Worm (Caenorhabditis elegans) whole organism, young adult: ENCODE results near the gene klp-20.

Experiments
- B0261.1 ChIP-seq: sonication (generic microtip); optimal IDR thresholded peaks from 2 replicates; lab custom pipeline; 2016; ENCODE audit warnings: mild to moderate bottlenecking, missing genetic modification characterization, moderate library complexity, missing compliant biosample characterization
- B0336.3 ChIP-seq: fragments of 200-800 bp; sonication (Bioruptor generic); IDR thresholded peaks from 2 replicates; pipeline ENCODE4 v1.3.6; 2022; ENCODE audit warnings: missing genetic modification characterization, missing compliant biosample characterization
- F10E7.11 ChIP-seq: sonication (generic microtip); optimal IDR thresholded peaks from 2 replicates; lab custom pipeline; 2017; ENCODE audit warnings: mild to moderate bottlenecking, missing genetic modification characterization, moderate library complexity, missing compliant biosample characterization
- F39B2.1 ChIP-seq: fragments of 200-800 bp; sonication (Bioruptor generic); IDR thresholded peaks from 2 replicates; pipeline ENCODE4 v1.3.6; 2022; ENCODE audit warnings: missing genetic modification reagents, missing genetic modification characterization, missing compliant biosample characterization
- T26A5.8 ChIP-seq: sonication (generic microtip); optimal IDR thresholded peaks from 2 replicates; lab custom pipeline; 2016; ENCODE audit warnings: missing genetic modification characterization, missing compliant biosample characterization
- Y53G8AR.9 ChIP-seq: fragments of 200-800 bp; sonication (Bioruptor generic); conservative IDR thresholded peaks from 2 replicates; pipeline ENCODE4 v1.3.6; 2022; ENCODE audit warnings: missing genetic modification reagents, missing genetic modification characterization, missing compliant biosample characterization
- Y95B8A.8 ChIP-seq: fragments of 200-800 bp; sonication (Bioruptor generic); IDR thresholded peaks from 2 replicates; pipeline ENCODE4 v1.3.6; 2022; ENCODE audit warnings: missing genetic modification reagents, missing genetic modification characterization, missing compliant biosample characterization
- ZK185.1 ChIP-seq: sonication (generic microtip); optimal IDR thresholded peaks from 2 replicates; lab custom pipeline; 2016; ENCODE audit warnings: mild to moderate bottlenecking, missing genetic modification characterization, missing compliant biosample characterization; ENCODE audit not compliant: poor library complexity, severe bottlenecking
- athp-1 ChIP-seq: sonication (generic microtip); optimal IDR thresholded peaks from 2 replicates; lab custom pipeline; 2017; ENCODE audit warnings: mild to moderate bottlenecking, missing genetic modification characterization, missing compliant biosample characterization
- attf-6 ChIP-seq: fragments of 200-800 bp; sonication (Bioruptor generic); IDR thresholded peaks from 2 replicates; pipeline ENCODE4 v1.3.6; 2022; ENCODE audit warnings: missing genetic modification reagents, missing genetic modification characterization, missing compliant biosample characterization
- cebp-1 ChIP-seq, 2 experiments: fragments of 200-800 bp in 1 of 2; sonication (Bioruptor generic) in 1 of 2; sonication (generic microtip) in 1 of 2; IDR thresholded peaks in 1 of 2; optimal IDR thresholded peaks in 1 of 2; 2 replicates each; pipeline versions ENCODE4 v1.3.6 to Lab custom; 2017 to 2022; ENCODE audit warnings: missing compliant biosample characterization in 2 of 2, missing genetic modification characterization in 2 of 2, mild to moderate bottlenecking in 1 of 2, missing genetic modification reagents in 1 of 2, moderate library complexity in 1 of 2
- ceh-100 ChIP-seq: fragments of 200-800 bp; sonication (Bioruptor generic); IDR thresholded peaks from 2 replicates; pipeline ENCODE4 v1.3.6; 2022; ENCODE audit warnings: missing genetic modification reagents, missing genetic modification characterization, missing compliant biosample characterization
- ceh-27 ChIP-seq: fragments of 200-800 bp; sonication (Bioruptor generic); optimal IDR thresholded peaks from 2 replicates; lab custom pipeline; 2018; ENCODE audit warnings: mild to moderate bottlenecking, missing genetic modification characterization, moderate library complexity, missing compliant biosample characterization
- die-1 ChIP-seq: sonication (generic microtip); optimal IDR thresholded peaks from 2 replicates; lab custom pipeline; 2016; ENCODE audit warnings: missing genotype, mild to moderate bottlenecking, missing genetic modification characterization, missing compliant biosample characterization
- dpl-1 ChIP-seq: fragments of 150-350 bp; optimal IDR thresholded peaks from 2 replicates; lab custom pipeline; 2014; ENCODE audit warnings: missing biosample characterization, missing genetic modification reagents, missing genetic modification characterization
- egrh-3 ChIP-seq: fragments of 200-800 bp; sonication (Bioruptor generic); IDR thresholded peaks from 2 replicates; pipeline ENCODE4 v1.3.6; 2022; ENCODE audit warnings: missing genetic modification reagents, missing genetic modification characterization, missing compliant biosample characterization
- ekl-4 ChIP-seq: fragments of 200-800 bp; sonication (Bioruptor generic); IDR thresholded peaks from 2 replicates; pipeline ENCODE4 v1.3.6; 2022; ENCODE audit warnings: missing genetic modification reagents, missing genetic modification characterization, missing compliant biosample characterization
- hlh-26 ChIP-seq: fragments of 200-800 bp; sonication (Bioruptor generic); conservative IDR thresholded peaks from 2 replicates; pipeline ENCODE4 v1.3.6; 2022; ENCODE audit warnings: missing genetic modification reagents, missing genetic modification characterization, missing compliant biosample characterization
- hsf-1 ChIP-seq: fragments of 200-800 bp; sonication (Bioruptor generic); IDR thresholded peaks from 2 replicates; pipeline ENCODE4 v1.3.6; 2022; ENCODE audit warnings: missing genetic modification reagents, missing genetic modification characterization, missing compliant biosample characterization
- lin-26 ChIP-seq: fragments of 200-800 bp; sonication (Bioruptor generic); IDR thresholded peaks from 2 replicates; pipeline ENCODE4 v1.3.6; 2022; ENCODE audit warnings: missing genetic modification reagents, missing genetic modification characterization, missing compliant biosample characterization
- lin-35 ChIP-seq, 3 experiments: fragments of 150-350 bp in 2 of 3; sonication (generic microtip) in 1 of 3; optimal IDR thresholded peaks; 2 replicates each; lab custom pipeline; 2014 to 2018; ENCODE audit warnings: missing biosample characterization in 3 of 3, missing genetic modification characterization in 3 of 3, missing genetic modification reagents in 3 of 3
- lin-54 ChIP-seq: fragments of 200-800 bp; sonication (Bioruptor generic); optimal IDR thresholded peaks from 2 replicates; lab custom pipeline; 2018; ENCODE audit warnings: mild to moderate bottlenecking, missing genetic modification characterization, missing compliant biosample characterization
- lir-1 ChIP-seq: fragments of 200-800 bp; sonication (Bioruptor generic); conservative IDR thresholded peaks from 2 replicates; pipeline ENCODE4 v1.3.6; 2022; ENCODE audit warnings: missing genetic modification reagents, missing genetic modification characterization, missing compliant biosample characterization
- mel-28 ChIP-seq: sonication (generic microtip); optimal IDR thresholded peaks from 2 replicates; lab custom pipeline; 2016; ENCODE audit warnings: borderline replicate concordance, mild to moderate bottlenecking, missing genetic modification characterization, missing compliant biosample characterization
- mxl-1 ChIP-seq: sonication (generic microtip); optimal IDR thresholded peaks from 2 replicates; lab custom pipeline; 2016; ENCODE audit warnings: missing genetic modification characterization, missing compliant biosample characterization
- nfya-1 ChIP-seq: sonication (generic microtip); optimal IDR thresholded peaks from 2 replicates; lab custom pipeline; 2017; ENCODE audit warnings: antibody characterized with exemption, missing compliant biosample characterization, missing genetic modification characterization, borderline replicate concordance; ENCODE audit not compliant: insufficient read depth
- nfyb-1 ChIP-seq: fragments of 200-800 bp; sonication (Bioruptor generic); IDR thresholded peaks from 2 replicates; pipeline ENCODE4 v1.3.6; 2022; ENCODE audit warnings: missing genetic modification reagents, missing genetic modification characterization, missing compliant biosample characterization
- nhr-90 ChIP-seq: sonication (generic microtip); optimal IDR thresholded peaks from 2 replicates; lab custom pipeline; 2016; ENCODE audit warnings: missing genotype, mild to moderate bottlenecking, missing genetic modification characterization, missing compliant biosample characterization
- snpc-1.1 ChIP-seq: sonication (generic microtip); optimal IDR thresholded peaks from 2 replicates; lab custom pipeline; 2017; ENCODE audit warnings: missing genetic modification characterization, mild to moderate bottlenecking, missing compliant biosample characterization, antibody characterized with exemption, moderate library complexity, missing genotype, missing genetic modification reagents; ENCODE audit not compliant: insufficient read depth
- tbp1 ChIP-seq: fragments of 200-800 bp; sonication (Bioruptor generic); optimal IDR thresholded peaks from 2 replicates; lab custom pipeline; 2018; ENCODE audit warnings: mild to moderate bottlenecking, missing genetic modification characterization, missing compliant biosample characterization
- tbx-9 ChIP-seq: sonication (generic microtip); optimal IDR thresholded peaks from 2 replicates; lab custom pipeline; 2016; ENCODE audit warnings: borderline replicate concordance, missing genetic modification characterization, inconsistent platforms, missing compliant biosample characterization
- tlf-1 ChIP-seq: fragments of 200-800 bp; sonication (Bioruptor generic); optimal IDR thresholded peaks from 2 replicates; lab custom pipeline; 2018; ENCODE audit warnings: mild to moderate bottlenecking, missing genetic modification characterization, missing compliant biosample characterization
- ztf-26 ChIP-seq: sonication (generic microtip); optimal IDR thresholded peaks from 2 replicates; lab custom pipeline; 2017; ENCODE audit warnings: missing genetic modification characterization, missing compliant biosample characterization
- ztf-6 ChIP-seq: fragments of 200-800 bp; sonication (Bioruptor generic); IDR thresholded peaks from 2 replicates; pipeline ENCODE4 v1.3.6; 2022; ENCODE audit warnings: missing genetic modification reagents, missing genetic modification characterization, missing compliant biosample characterization

klp-20 gene

ce11 chrIII:175733-176132 is 34.1 kb upstream of the klp-20 start, which contains the start of gene clec-148 (continued):
- TF ChIP-seq cebp-1 (GFP tag; IDR thresholded peaks at IDR 0.05; lab: Robert Waterston, UW) = no peak
- TF ChIP-seq cebp-1 (tag; optimal IDR thresholded peaks at IDR 0.05; lab: Kevin White, UChicago) = no peak
- no peak for TF ChIP-seq mxl-1 (tag; lab: Kevin White, UChicago)
- TF ChIP-seq ceh-27 (GFP tag; lab: Kevin White, UChicago) = no peak
- TF ChIP-seq F10E7.11 (tag; lab: Kevin White, UChicago) = no peak
- no peak for TF ChIP-seq die-1 (tag; lab: Kevin White, UChicago)
- TF ChIP-seq egrh-3 (GFP tag; lab: Robert Waterston, UW) = no peak
- TF ChIP-seq, all 124 proteins: peak for 0

DNA sequence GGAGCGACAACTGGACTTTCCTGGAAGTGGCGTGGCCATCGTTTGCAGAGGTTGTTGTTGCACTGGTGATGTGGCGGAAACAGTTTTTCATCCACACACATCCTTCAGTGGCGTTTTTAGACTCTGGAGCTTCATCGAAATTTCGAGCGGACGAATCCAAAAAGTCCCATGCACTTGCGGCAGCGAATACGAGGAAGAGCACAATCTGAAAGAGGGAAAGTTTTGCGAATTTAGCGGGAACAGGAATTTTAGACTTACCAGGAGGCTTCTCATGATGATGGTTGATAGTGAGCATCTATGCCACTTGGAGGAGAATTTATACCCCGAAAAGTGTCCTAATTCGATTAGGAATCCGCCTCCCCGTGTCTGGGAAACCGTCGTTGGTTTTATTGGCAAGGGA is 32.1 kb upstream of the klp-20 start, which contains the start of gene F40G9.14:
F40G9.14 (minus strand) TSS at position 101 of the 400 bp plus-strand sequence.
- no peak for TF ChIP-seq ekl-4 (GFP tag; lab: Robert Waterston, UW)
- TF ChIP-seq lin-35 (GFP tag; optimal IDR thresholded peaks at IDR 0.05; lab: Kevin White, UChicago) = no peak

DNA sequence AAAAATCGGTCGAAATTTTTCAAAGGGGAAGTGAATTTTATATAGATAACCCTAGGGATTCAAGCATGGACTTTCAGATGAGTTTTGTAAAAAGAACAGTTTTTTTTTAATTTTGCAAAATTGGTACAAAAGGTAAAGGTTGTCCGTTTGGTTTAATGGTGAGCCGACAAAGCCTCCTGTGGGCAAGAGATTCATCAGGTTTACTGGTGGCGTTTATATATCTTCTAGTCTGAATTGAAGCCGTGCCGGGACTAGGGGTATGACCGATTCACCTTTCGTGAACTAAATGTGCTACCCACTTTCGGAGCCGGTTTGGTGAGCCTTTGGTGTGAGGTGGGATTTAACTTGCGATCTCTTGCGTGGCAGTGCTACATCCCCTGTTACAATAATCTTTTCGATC is 31.7 kb upstream of the klp-20 start:
- TF ChIP-seq B0336.3 (GFP tag; lab: Robert Waterston, UW) (no peak), nfyb-1 (no peak), ztf-26 (tag; lab: Kevin White, UChicago) (no peak), lir-1 (GFP tag; lab: Robert Waterston, UW) (no peak), tbp1 (GFP tag; lab: Kevin White, UChicago) (no peak), nhr-90 (tag; lab: Kevin White, UChicago) (no peak), lin-54 (GFP tag; lab: Kevin White, UChicago) (no peak), athp-1 (tag; lab: Kevin White, UChicago) (no peak), tbx-9 (tag; lab: Kevin White, UChicago) (no peak), Y53G8AR.9 (GFP tag; lab: Robert Waterston, UW) (no peak)
- TF ChIP-seq, all 124 proteins: peak for 0

DNA sequence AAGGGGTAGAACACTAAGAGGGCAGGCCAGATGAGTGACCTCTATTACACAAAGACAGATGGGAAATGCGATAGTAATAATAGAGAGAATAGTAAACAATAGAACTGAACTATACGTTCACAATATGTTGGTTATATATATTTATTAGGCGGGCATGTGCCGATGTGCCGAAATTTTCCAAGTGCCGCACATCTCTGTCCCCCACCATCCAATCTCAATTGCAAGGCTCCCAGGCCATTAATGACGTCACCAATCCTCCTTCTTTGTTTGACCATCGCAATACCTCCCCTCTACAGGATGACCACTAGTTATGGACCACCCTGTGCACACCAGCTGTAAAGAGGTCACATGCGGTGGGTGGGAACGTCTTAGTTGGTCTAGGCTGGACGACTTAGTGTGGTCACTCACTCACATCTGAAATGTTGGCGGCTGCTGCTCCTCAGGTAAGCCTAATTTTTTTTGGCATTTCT is 30.6 kb upstream of the klp-20 start, which contains the start of gene F40G9.6:
F40G9.6 (plus strand) TSS at position 420 of the 470 bp plus-strand sequence.
- no peak for TF ChIP-seq tlf-1 (GFP tag; lab: Kevin White, UChicago)
- no peak for TF ChIP-seq ztf-6

DNA sequence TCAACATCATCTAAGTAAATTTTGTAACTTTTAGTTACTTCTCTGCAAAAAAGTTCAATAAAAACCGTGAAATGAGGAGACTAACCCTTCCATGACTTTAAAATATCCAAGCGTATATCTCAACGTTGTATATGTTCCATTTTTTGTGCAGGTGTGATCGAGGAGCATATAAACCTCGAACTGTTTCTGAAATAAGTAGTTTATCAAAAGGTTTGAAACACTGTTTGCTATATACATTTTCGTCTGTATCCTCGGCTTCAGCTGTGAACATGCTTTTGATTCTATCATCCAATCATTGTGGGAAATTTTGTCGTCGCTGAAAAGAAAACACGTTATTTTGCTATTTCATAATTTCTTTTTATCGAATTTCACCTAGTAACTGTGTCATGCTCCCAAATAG is 28.8 kb upstream of the klp-20 start, which contains the start of gene F40G9.5:
F40G9.5 (plus strand) TSS at position 301 of the 400 bp plus-strand sequence.
- TF ChIP-seq cebp-1 (GFP tag; IDR thresholded peaks at IDR 0.05; lab: Robert Waterston, UW) (no peak), cebp-1 (tag; optimal IDR thresholded peaks at IDR 0.05; lab: Kevin White, UChicago) (no peak), nfya-1 (tag; lab: Kevin White, UChicago) (no peak), tbx-9 (tag; lab: Kevin White, UChicago) (no peak), F39B2.1 (no peak), lin-26 (GFP tag; lab: Robert Waterston, UW) (no peak), mel-28 (tag; lab: Kevin White, UChicago) (no peak), hlh-26 (GFP tag; lab: Robert Waterston, UW) (no peak), B0261.1 (tag; lab: Kevin White, UChicago) (no peak), hsf-1 (GFP tag; lab: Robert Waterston, UW) (no peak), ztf-6 (no peak), Y95B8A.8 (no peak), ZK185.1 (tag; lab: Kevin White, UChicago) (no peak), snpc-1.1 (tag; lab: Kevin White, UChicago) (no peak), attf-6 (no peak), dpl-1 (no peak), ceh-100 (GFP tag; lab: Robert Waterston, UW) (no peak), T26A5.8 (tag; lab: Kevin White, UChicago) (no peak)
